Worm (Caenorhabditis elegans) whole organism, L3 larva: ENCODE measurements around the gene acl-14.

ENCODE experiments used
- R02D3.7 ChIP-seq: fragments of 150-350 bp; optimal IDR thresholded peaks from 2 replicates; lab custom pipeline; 2014; ENCODE audit warnings: missing biosample characterization, missing genetic modification characterization
- ZK546.5 ChIP-seq: sonication (generic microtip); optimal IDR thresholded peaks from 2 replicates; lab custom pipeline; 2017; ENCODE audit warnings: missing biosample characterization, missing genetic modification characterization
- ceh-16 ChIP-seq: sonication (generic microtip); optimal IDR thresholded peaks from 2 replicates; lab custom pipeline; 2017; ENCODE audit warnings: missing biosample characterization, missing genetic modification characterization
- ceh-82 ChIP-seq: fragments of 150-350 bp; optimal IDR thresholded peaks from 2 replicates; lab custom pipeline; 2014; ENCODE audit warnings: missing biosample characterization, missing genetic modification characterization
- daf-12 ChIP-seq: fragments of 150-350 bp; optimal IDR thresholded peaks from 2 replicates; lab custom pipeline; 2014; ENCODE audit warnings: missing biosample characterization, missing genetic modification reagents, missing genetic modification characterization
- egl-27 ChIP-seq: sonication (generic microtip); optimal IDR thresholded peaks from 4 replicates; lab custom pipeline; 2017; ENCODE audit warnings: missing biosample characterization, missing genetic modification reagents, missing genetic modification characterization
- egl-5 ChIP-seq: fragments of 150-350 bp; optimal IDR thresholded peaks from 2 replicates; lab custom pipeline; 2017; ENCODE audit warnings: missing biosample characterization, missing genetic modification reagents, missing genetic modification characterization, inconsistent platforms
- elt-1 ChIP-seq: fragments of 150-350 bp; optimal IDR thresholded peaks from 2 replicates; lab custom pipeline; 2014; ENCODE audit warnings: missing biosample characterization, missing genetic modification characterization
- elt-2 ChIP-seq: sonication (generic microtip); optimal IDR thresholded peaks from 2 replicates; lab custom pipeline; 2016; ENCODE audit warnings: missing genetic modification reagents, mild to moderate bottlenecking, missing genetic modification characterization, missing compliant biosample characterization
- eor-1 ChIP-seq, 2 experiments: fragments of 150-350 bp; optimal IDR thresholded peaks; 2 replicates each; lab custom pipeline; 2014 to 2018; ENCODE audit warnings: missing biosample characterization in 2 of 2, missing genetic modification characterization in 2 of 2
- fkh-2 ChIP-seq: fragments of 150-350 bp; optimal IDR thresholded peaks from 2 replicates; lab custom pipeline; 2014; ENCODE audit warnings: missing biosample characterization, missing genetic modification reagents, missing genetic modification characterization
- hmg-11 ChIP-seq: sonication (generic microtip); optimal IDR thresholded peaks from 2 replicates; lab custom pipeline; 2016; ENCODE audit warnings: missing genetic modification characterization, missing compliant biosample characterization
- jun-1 ChIP-seq: fragments of 150-350 bp; optimal IDR thresholded peaks from 2 replicates; lab custom pipeline; 2014; ENCODE audit warnings: missing biosample characterization, missing genetic modification reagents, missing genetic modification characterization
- lin-15B ChIP-seq: fragments of 150-350 bp; optimal IDR thresholded peaks from 2 replicates; lab custom pipeline; 2014; ENCODE audit warnings: missing biosample characterization, missing genetic modification characterization
- lin-39 ChIP-seq: fragments of 150-350 bp; optimal IDR thresholded peaks from 2 replicates; lab custom pipeline; 2018; ENCODE audit warnings: missing biosample characterization, missing genetic modification reagents, missing genetic modification characterization
- lsy-12 ChIP-seq: sonication (generic microtip); optimal IDR thresholded peaks from 2 replicates; lab custom pipeline; 2016; ENCODE audit warnings: mild to moderate bottlenecking, missing genetic modification characterization, missing compliant biosample characterization
- mml-1 ChIP-seq: fragments of 150-350 bp; sonication (generic microtip); optimal IDR thresholded peaks from 3 replicates; lab custom pipeline; 2014; ENCODE audit warnings: missing biosample characterization, missing genetic modification characterization
- nfya-1 ChIP-seq: sonication (generic microtip); optimal IDR thresholded peaks from 2 replicates; lab custom pipeline; 2017; ENCODE audit warnings: missing genetic modification characterization, mild to moderate bottlenecking, missing compliant biosample characterization, antibody characterized with exemption, moderate library complexity; ENCODE audit not compliant: insufficient read depth
- nhr-12 ChIP-seq: fragments of 150-350 bp; optimal IDR thresholded peaks from 2 replicates; lab custom pipeline; 2014; ENCODE audit warnings: missing biosample characterization, missing genetic modification characterization
- nhr-23 ChIP-seq: fragments of 150-350 bp; optimal IDR thresholded peaks from 2 replicates; lab custom pipeline; 2014; ENCODE audit warnings: missing biosample characterization, missing genetic modification reagents, missing genetic modification characterization
- nhr-237 ChIP-seq: fragments of 150-350 bp; optimal IDR thresholded peaks from 2 replicates; lab custom pipeline; 2014; ENCODE audit warnings: missing biosample characterization, missing genetic modification characterization
- nhr-25 ChIP-seq: sonication (generic microtip); optimal IDR thresholded peaks from 2 replicates; lab custom pipeline; 2017; ENCODE audit warnings: missing biosample characterization, missing genetic modification characterization
- nhr-28 ChIP-seq: fragments of 150-350 bp; optimal IDR thresholded peaks from 2 replicates; lab custom pipeline; 2014; ENCODE audit warnings: missing biosample characterization, missing genetic modification characterization
- nhr-43 ChIP-seq: sonication (generic microtip); optimal IDR thresholded peaks from 2 replicates; lab custom pipeline; 2016; ENCODE audit warnings: mild to moderate bottlenecking, missing genetic modification characterization, missing compliant biosample characterization; ENCODE audit not compliant: poor library complexity, severe bottlenecking
- nhr-67 ChIP-seq: fragments of 150-350 bp; optimal IDR thresholded peaks from 2 replicates; lab custom pipeline; 2014; ENCODE audit warnings: missing biosample characterization, missing genetic modification characterization
- nhr-76 ChIP-seq: fragments of 150-350 bp; sonication (generic microtip); optimal IDR thresholded peaks from 5 replicates; lab custom pipeline; 2014; ENCODE audit warnings: missing biosample characterization, missing genetic modification characterization
- nhr-77 ChIP-seq: fragments of 150-350 bp; optimal IDR thresholded peaks from 2 replicates; lab custom pipeline; 2014; ENCODE audit warnings: missing biosample characterization, missing genetic modification characterization
- pha-4 ChIP-seq: fragments of 150-350 bp; optimal IDR thresholded peaks from 2 replicates; lab custom pipeline; 2014; ENCODE audit warnings: missing biosample characterization, missing genetic modification reagents, missing genetic modification characterization
- pqm-1 ChIP-seq: fragments of 150-350 bp; optimal IDR thresholded peaks from 2 replicates; lab custom pipeline; 2017; ENCODE audit warnings: missing biosample characterization, missing genetic modification characterization, inconsistent platforms
- sea-2 ChIP-seq: fragments of 150-350 bp; sonication (generic microtip); optimal IDR thresholded peaks from 4 replicates; lab custom pipeline; 2014; ENCODE audit warnings: missing biosample characterization, missing genetic modification reagents, missing genetic modification characterization
- skn-1 ChIP-seq: fragments of 150-350 bp; optimal IDR thresholded peaks from 2 replicates; lab custom pipeline; 2014; ENCODE audit warnings: missing biosample characterization, missing genetic modification characterization
- snpc-4 ChIP-seq: fragments of 150-350 bp; optimal IDR thresholded peaks from 2 replicates; lab custom pipeline; 2014; ENCODE audit warnings: missing biosample characterization, missing genetic modification characterization
- tbx-2 ChIP-seq: sonication (generic microtip); optimal IDR thresholded peaks from 2 replicates; lab custom pipeline; 2016; ENCODE audit warnings: mild to moderate bottlenecking, missing genetic modification characterization, missing compliant biosample characterization
- unc-39 ChIP-seq: sonication (generic microtip); optimal IDR thresholded peaks from 4 replicates; lab custom pipeline; 2017; ENCODE audit warnings: missing biosample characterization, missing genetic modification characterization
- zag-1 ChIP-seq: fragments of 150-350 bp; optimal IDR thresholded peaks from 2 replicates; lab custom pipeline; 2014; ENCODE audit warnings: missing biosample characterization, missing genetic modification characterization
- ztf-11 ChIP-seq: fragments of 150-350 bp; optimal IDR thresholded peaks from 2 replicates; lab custom pipeline; 2014; ENCODE audit warnings: missing biosample characterization, missing genetic modification characterization
- ztf-4 ChIP-seq: fragments of 150-350 bp; optimal IDR thresholded peaks from 2 replicates; lab custom pipeline; 2014; ENCODE audit warnings: missing biosample characterization, missing genetic modification characterization

Gene acl-14

ce11 chrV:9327691-9328090 is 5.7 kb downstream of the acl-14 start:
- TF ChIP-seq elt-2 (tag; lab: Kevin White, UChicago) (peak; percentile 72), eor-1 (tag; optimal IDR thresholded peaks at IDR 0.05; lab: Kevin White, UChicago) (no peak), egl-27 (no peak), ceh-82 (tag; lab: Kevin White, UChicago) (no peak), nhr-23 (peak; percentile 87), jun-1 (tag; lab: Kevin White, UChicago) (no peak), ZK546.5 (no peak), nhr-43 (tag; lab: Kevin White, UChicago) (peak; percentile 53), nhr-25 (peak; percentile 49), ztf-11 (tag; lab: Kevin White, UChicago) (no peak), nhr-237 (tag; lab: Kevin White, UChicago) (no peak), lin-15B (tag; lab: Kevin White, UChicago) (no peak)
- TF ChIP-seq, all 47 proteins: peak for 4

ce11 chrV:9326903-9327302 is 6.5 kb downstream of the acl-14 start:
- no peak for TF ChIP-seq nhr-28 (tag; lab: Kevin White, UChicago)
- no peak for TF ChIP-seq snpc-4 (tag; lab: Kevin White, UChicago)
- no peak for TF ChIP-seq fkh-2 (tag; lab: Kevin White, UChicago)
- no peak for TF ChIP-seq unc-39 (tag; lab: Kevin White, UChicago)
- TF ChIP-seq ztf-4 (tag; lab: Kevin White, UChicago) = no peak
- TF ChIP-seq daf-12 (tag; lab: Kevin White, UChicago) = no peak
- TF ChIP-seq pha-4 (tag; lab: Kevin White, UChicago) = no peak
- no peak for TF ChIP-seq egl-27
- TF ChIP-seq jun-1 (tag; lab: Kevin White, UChicago) = no peak
- no peak for TF ChIP-seq skn-1
- TF ChIP-seq pqm-1 (tag; lab: Kevin White, UChicago) = no peak
- no peak for TF ChIP-seq nhr-25
- no peak for TF ChIP-seq hmg-11

ce11 chrV:9324167-9324566 is 9.3 kb downstream of the acl-14 start:
- TF ChIP-seq zag-1 (tag; lab: Kevin White, UChicago) (no peak), pha-4 (tag; lab: Kevin White, UChicago) (peak; percentile 14), nhr-25 (peak; percentile 65), elt-2 (tag; lab: Kevin White, UChicago) (peak; percentile 20)

- no peak for TF ChIP-seq ceh-82 (tag; lab: Kevin White, UChicago)
- TF ChIP-seq nhr-12 (tag; lab: Kevin White, UChicago) = no peak
- no peak for TF ChIP-seq zag-1 (tag; lab: Kevin White, UChicago)
- no peak for TF ChIP-seq egl-27
- no peak for TF ChIP-seq sea-2 (GFP tag; lab: Kevin White, UChicago)
- TF ChIP-seq pqm-1 (tag; lab: Kevin White, UChicago) = no peak
- no peak for TF ChIP-seq tbx-2 (tag; lab: Kevin White, UChicago)
- TF ChIP-seq nfya-1 (tag; lab: Kevin White, UChicago) = no peak
- no peak for TF ChIP-seq egl-5 (tag; lab: Kevin White, UChicago)
These were observed 10.5 kb downstream of the acl-14 start, which contains the start of gene tag-153 for ce11 chrV:9322886-9323285. Gene tag-153, plus strand, starts transcription at chrV:9323085.

ce11 chrV:9321185-9321584 is 12.2 kb downstream of the acl-14 start, which contains the start of gene F44A2.7:
Gene F44A2.7, plus strand, starts transcription at chrV:9321485.
- no peak for TF ChIP-seq mml-1 (tag; lab: Kevin White, UChicago)
- TF ChIP-seq nhr-237 (tag; lab: Kevin White, UChicago) = no peak
- no peak for TF ChIP-seq nhr-12 (tag; lab: Kevin White, UChicago)
- peak; percentile 13 for TF ChIP-seq elt-2 (tag; lab: Kevin White, UChicago)

- TF ChIP-seq nhr-67 (tag; lab: Kevin White, UChicago) (no peak), nfya-1 (tag; lab: Kevin White, UChicago) (peak; percentile 49), egl-27 (peak; percentile 29), nhr-76 (tag; lab: Kevin White, UChicago) (peak; percentile 2), lin-39 (tag; lab: Kevin White, UChicago) (peak; percentile 65), nhr-77 (peak; percentile 19), ztf-11 (tag; lab: Kevin White, UChicago) (no peak), R02D3.7 (tag; lab: Kevin White, UChicago) (peak; percentile 2), elt-1 (tag; lab: Kevin White, UChicago) (peak; percentile 22), elt-2 (tag; lab: Kevin White, UChicago) (peak; percentile 49), lsy-12 (tag; lab: Kevin White, UChicago) (peak; percentile 37), nhr-28 (tag; lab: Kevin White, UChicago) (no peak), tbx-2 (tag; lab: Kevin White, UChicago) (peak; percentile 51), ceh-16 (tag; lab: Kevin White, UChicago) (no peak), hmg-11 (peak; percentile 81)
- TF ChIP-seq, all 47 proteins: peak for 11
These were observed 15.4 kb downstream of the acl-14 start, which contains the start of gene kvs-3 for ce11 chrV:9318046-9318445. Gene kvs-3, plus strand, starts transcription at chrV:9318311.
